Worm (Caenorhabditis elegans) whole organism, late embryonic: ENCODE data around the gene nep-5.

Experiments
- C08G9.2 ChIP-seq: sonication (generic microtip); optimal IDR thresholded peaks from 2 replicates; lab custom pipeline; 2016; ENCODE audit warnings: mild to moderate bottlenecking, missing genetic modification characterization, moderate library complexity, missing compliant biosample characterization
- F13H6.1 ChIP-seq: sonication (generic microtip); optimal IDR thresholded peaks from 2 replicates; lab custom pipeline; 2016; ENCODE audit warnings: missing genetic modification characterization, missing compliant biosample characterization
- K09A11.1 ChIP-seq: sonication (generic microtip); optimal IDR thresholded peaks from 2 replicates; lab custom pipeline; 2017; ENCODE audit warnings: antibody characterized with exemption, mild to moderate bottlenecking, missing genetic modification characterization, missing compliant biosample characterization; ENCODE audit not compliant: insufficient read depth
- T23F11.4 ChIP-seq: fragments of 200-800 bp; sonication (Bioruptor generic); optimal IDR thresholded peaks from 2 replicates; lab custom pipeline; 2018; ENCODE audit warnings: mild to moderate bottlenecking, missing genetic modification characterization, missing compliant biosample characterization
- Y22D7AL.16 ChIP-seq: sonication (generic microtip); optimal IDR thresholded peaks from 2 replicates; lab custom pipeline; 2016; ENCODE audit warnings: missing genetic modification characterization, missing compliant biosample characterization
- ama-1 ChIP-seq: fragments of 150-350 bp; optimal IDR thresholded peaks from 2 replicates; lab custom pipeline; 2014
- ceh-18 ChIP-seq: sonication (generic microtip); optimal IDR thresholded peaks from 2 replicates; lab custom pipeline; 2016; ENCODE audit warnings: missing genetic modification characterization, missing compliant biosample characterization
- ceh-19 ChIP-seq: fragments of 200-800 bp; sonication (Bioruptor generic); optimal IDR thresholded peaks from 2 replicates; lab custom pipeline; 2018; ENCODE audit warnings: mild to moderate bottlenecking, missing genetic modification characterization, missing compliant biosample characterization
- ceh-2 ChIP-seq: sonication (generic microtip); optimal IDR thresholded peaks from 2 replicates; lab custom pipeline; 2016; ENCODE audit warnings: missing genotype, missing genetic modification characterization, missing compliant biosample characterization
- ceh-22 ChIP-seq: sonication (generic microtip); optimal IDR thresholded peaks from 2 replicates; lab custom pipeline; 2017; ENCODE audit warnings: missing biosample characterization, missing genetic modification characterization
- ceh-30 ChIP-seq: fragments of 150-350 bp; optimal IDR thresholded peaks from 2 replicates; lab custom pipeline; 2014; ENCODE audit warnings: missing biosample characterization, missing genetic modification characterization
- ceh-9 ChIP-seq: sonication (generic microtip); optimal IDR thresholded peaks from 2 replicates; lab custom pipeline; 2016; ENCODE audit warnings: mild to moderate bottlenecking, missing genetic modification characterization, inconsistent platforms, missing compliant biosample characterization
- che-1 ChIP-seq: sonication (generic microtip); optimal IDR thresholded peaks from 2 replicates; lab custom pipeline; 2016; ENCODE audit warnings: mild to moderate bottlenecking, missing genetic modification characterization, missing compliant biosample characterization
- dmd-4 ChIP-seq: sonication (generic microtip); optimal IDR thresholded peaks from 2 replicates; lab custom pipeline; 2016; ENCODE audit warnings: borderline replicate concordance, missing genetic modification characterization, missing compliant biosample characterization
- dve-1 ChIP-seq: sonication (generic microtip); optimal IDR thresholded peaks from 2 replicates; lab custom pipeline; 2017; ENCODE audit warnings: antibody characterized with exemption, mild to moderate bottlenecking, missing genetic modification characterization, missing compliant biosample characterization
- elt-2 ChIP-seq: sonication (generic microtip); optimal IDR thresholded peaks from 2 replicates; lab custom pipeline; 2016; ENCODE audit warnings: missing genetic modification reagents, missing genetic modification characterization, missing compliant biosample characterization
- eyg-1 ChIP-seq: sonication (generic microtip); optimal IDR thresholded peaks from 2 replicates; lab custom pipeline; 2016; ENCODE audit warnings: missing genotype, missing genetic modification characterization, missing compliant biosample characterization
- fkh-6 ChIP-seq: sonication (generic microtip); optimal IDR thresholded peaks from 2 replicates; lab custom pipeline; 2016; ENCODE audit warnings: missing genetic modification characterization, missing compliant biosample characterization
- hlh-30 ChIP-seq: sonication (generic microtip); optimal IDR thresholded peaks from 2 replicates; lab custom pipeline; 2017; ENCODE audit warnings: antibody characterized with exemption, missing genetic modification characterization, missing compliant biosample characterization; ENCODE audit not compliant: insufficient read depth
- hlh-6 ChIP-seq: sonication (generic microtip); optimal IDR thresholded peaks from 2 replicates; lab custom pipeline; 2016; ENCODE audit warnings: missing genotype, missing genetic modification characterization, missing compliant biosample characterization
- hlh-8 ChIP-seq: sonication (generic microtip); optimal IDR thresholded peaks from 2 replicates; lab custom pipeline; 2016; ENCODE audit warnings: missing genotype, missing genetic modification characterization, missing compliant biosample characterization
- lin-11 ChIP-seq: fragments of 200-800 bp; sonication (Bioruptor generic); optimal IDR thresholded peaks from 2 replicates; lab custom pipeline; 2018; ENCODE audit warnings: mild to moderate bottlenecking, missing genetic modification characterization, missing compliant biosample characterization
- mec-3 ChIP-seq: sonication (generic microtip); optimal IDR thresholded peaks from 2 replicates; lab custom pipeline; 2016; ENCODE audit warnings: borderline replicate concordance, missing genetic modification characterization, missing compliant biosample characterization
- nhr-232 ChIP-seq: sonication (generic microtip); optimal IDR thresholded peaks from 2 replicates; lab custom pipeline; 2016; ENCODE audit warnings: missing genetic modification characterization, missing compliant biosample characterization
- pag-3 ChIP-seq: sonication (generic microtip); optimal IDR thresholded peaks from 2 replicates; lab custom pipeline; 2016; ENCODE audit warnings: missing compliant biosample characterization, missing genetic modification characterization, borderline replicate concordance
- pha-2 ChIP-seq: sonication (generic microtip); optimal IDR thresholded peaks from 2 replicates; lab custom pipeline; 2017; ENCODE audit warnings: mild to moderate bottlenecking, missing genetic modification characterization, missing compliant biosample characterization
- pqm-1 ChIP-seq: sonication (generic microtip); optimal IDR thresholded peaks from 2 replicates; lab custom pipeline; 2016; ENCODE audit warnings: missing genetic modification characterization, missing compliant biosample characterization
- pros-1 ChIP-seq: fragments of 150-350 bp; optimal IDR thresholded peaks from 2 replicates; lab custom pipeline; 2014; ENCODE audit warnings: missing biosample characterization, missing genetic modification reagents, missing genetic modification characterization
- ref-2 ChIP-seq: sonication (generic microtip); optimal IDR thresholded peaks from 2 replicates; lab custom pipeline; 2016; ENCODE audit warnings: missing genetic modification characterization, missing compliant biosample characterization
- sdc-2 ChIP-seq: sonication (generic microtip); optimal IDR thresholded peaks from 2 replicates; lab custom pipeline; 2016; ENCODE audit warnings: missing genotype, missing genetic modification characterization, missing compliant biosample characterization
- sox-2 ChIP-seq: fragments of 200-800 bp; sonication (Bioruptor generic); IDR thresholded peaks from 2 replicates; pipeline ENCODE4 v1.3.6; 2022; ENCODE audit warnings: missing genetic modification reagents, missing genetic modification characterization, missing compliant biosample characterization
- tbx-7 ChIP-seq: sonication (generic microtip); optimal IDR thresholded peaks from 2 replicates; lab custom pipeline; 2016; ENCODE audit warnings: missing genotype, missing genetic modification characterization, missing compliant biosample characterization
- unc-3 ChIP-seq, 2 experiments: fragments of 200-800 bp in 1 of 2; sonication (Bioruptor generic) in 1 of 2; sonication (generic microtip) in 1 of 2; conservative IDR thresholded peaks in 1 of 2; optimal IDR thresholded peaks in 1 of 2; 2 replicates each; pipeline versions ENCODE4 v1.3.6 to Lab custom; 2016 to 2022; ENCODE audit warnings: missing compliant biosample characterization in 2 of 2, missing genetic modification characterization in 2 of 2, missing genetic modification reagents in 1 of 2
- unc-55 ChIP-seq: sonication (generic microtip); optimal IDR thresholded peaks from 2 replicates; lab custom pipeline; 2017; ENCODE audit warnings: missing biosample characterization, missing genetic modification reagents, missing genetic modification characterization
- unc-86 ChIP-seq: sonication (generic microtip); optimal IDR thresholded peaks from 2 replicates; lab custom pipeline; 2016; ENCODE audit warnings: missing genetic modification characterization, missing compliant biosample characterization
- ztf-16 ChIP-seq: sonication (generic microtip); optimal IDR thresholded peaks from 2 replicates; lab custom pipeline; 2017; ENCODE audit warnings: missing genetic modification characterization, missing compliant biosample characterization

nep-5 gene

DNA sequence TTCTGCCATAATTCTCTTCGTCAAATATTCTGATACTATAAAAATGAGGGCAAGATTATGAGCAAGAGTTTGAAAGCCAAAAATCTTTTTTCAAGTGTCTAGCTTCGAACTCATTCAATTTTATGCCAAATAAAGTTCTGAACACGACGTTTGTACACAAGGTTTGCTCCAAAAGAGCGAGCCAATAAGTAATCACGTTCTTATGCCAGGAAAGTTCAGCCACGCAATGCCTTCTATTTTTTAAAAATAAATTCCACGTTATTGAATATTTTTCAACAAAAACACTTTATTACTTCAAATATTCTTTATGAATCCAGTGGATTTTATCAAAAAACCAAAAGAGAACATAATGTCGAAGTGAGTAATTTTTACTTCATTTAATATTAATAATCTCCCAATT lies at the start of gene nep-5:
Gene nep-5 (plus strand): TSS at position 301 of the 400 bp plus-strand sequence.
- no peak for TF ChIP-seq fkh-6
- TF ChIP-seq Y22D7AL.16 = no peak
- TF ChIP-seq che-1 (tag; lab: Kevin White, UChicago) = no peak
- no peak for TF ChIP-seq K09A11.1 (tag; lab: Kevin White, UChicago)
- TF ChIP-seq hlh-6 (tag; lab: Kevin White, UChicago) = no peak
- TF ChIP-seq dve-1 (tag; lab: Kevin White, UChicago) = no peak
- TF ChIP-seq mec-3 (tag; lab: Kevin White, UChicago) = no peak

- TF ChIP-seq elt-2 (tag; lab: Kevin White, UChicago) (no peak), ceh-22 (no peak), hlh-30 (tag; lab: Kevin White, UChicago) (no peak), ama-1 (lab: Kevin White, UChicago) (no peak), hlh-8 (tag; lab: Kevin White, UChicago) (no peak), lin-11 (tag; lab: Kevin White, UChicago) (no peak), ref-2 (no peak), ceh-18 (tag; lab: Kevin White, UChicago) (no peak), pros-1 (no peak), T23F11.4 (no peak), C08G9.2 (no peak), ceh-2 (no peak), pag-3 (tag; lab: Kevin White, UChicago) (no peak), ceh-30 (tag; lab: Kevin White, UChicago) (no peak), ceh-19 (GFP tag; lab: Kevin White, UChicago) (no peak)
Measured at ce11 chrII:5446506-5446905, 41.4 kb upstream of the nep-5 start, which contains the start of gene nmr-1. TSS of gene nmr-1 (minus strand) at chrII:5446606.

- TF ChIP-seq unc-3 (GFP tag; conservative IDR thresholded peaks at IDR 0.05; lab: Robert Waterston, UW) = no peak
- TF ChIP-seq unc-3 (tag; optimal IDR thresholded peaks at IDR 0.05; lab: Kevin White, UChicago) = no peak
- no peak for TF ChIP-seq elt-2 (tag; lab: Kevin White, UChicago)
- no peak for TF ChIP-seq pqm-1
- TF ChIP-seq ztf-16 (tag; lab: Kevin White, UChicago) = no peak
- TF ChIP-seq dmd-4 (tag; lab: Kevin White, UChicago) = no peak
- TF ChIP-seq ceh-9 (tag; lab: Kevin White, UChicago) = no peak
- no peak for TF ChIP-seq unc-86
- TF ChIP-seq unc-55 (GFP tag; lab: Kevin White, UChicago) = no peak
- TF ChIP-seq F13H6.1 (tag; lab: Kevin White, UChicago) = no peak
- no peak for TF ChIP-seq nhr-232 (tag; lab: Kevin White, UChicago)
- TF ChIP-seq ceh-30 (tag; lab: Kevin White, UChicago) = no peak
- no peak for TF ChIP-seq ceh-19 (GFP tag; lab: Kevin White, UChicago)
Measured at ce11 chrII:5447381-5447780, 40.6 kb upstream of the nep-5 start, which contains the start of gene cex-1. TSS of gene cex-1 (plus strand) at chrII:5447681.

- TF ChIP-seq ceh-18 (tag; lab: Kevin White, UChicago) (peak; percentile 23), unc-55 (GFP tag; lab: Kevin White, UChicago) (peak; percentile 77), tbx-7 (tag; lab: Kevin White, UChicago) (no peak)
Measured at ce11 chrII:5449219-5449618, 38.7 kb upstream of the nep-5 start.

DNA sequence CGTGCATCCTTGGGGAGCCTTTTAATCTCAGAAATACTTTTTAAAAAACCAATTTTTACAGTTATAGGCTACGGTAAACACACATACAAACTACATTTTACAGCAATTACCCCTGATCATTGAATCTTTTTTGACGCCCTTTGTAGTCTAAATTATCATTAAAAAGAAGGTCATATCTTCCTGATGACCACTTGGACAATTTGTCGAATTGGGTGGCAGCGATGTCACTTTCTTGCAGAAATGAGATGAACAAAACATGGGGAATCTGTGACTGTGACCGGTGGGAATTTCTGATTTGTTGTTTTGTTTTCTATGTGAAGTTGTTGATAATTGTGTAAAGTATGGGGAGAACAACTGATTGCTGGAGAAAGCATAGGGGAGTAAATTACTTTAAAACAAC lies 38.3 kb upstream of the nep-5 start:
- TF ChIP-seq nhr-232 (tag; lab: Kevin White, UChicago) = no peak
- TF ChIP-seq eyg-1 (tag; lab: Kevin White, UChicago) = no peak
- no peak for TF ChIP-seq sdc-2 (tag; lab: Kevin White, UChicago)
- TF ChIP-seq ceh-19 (GFP tag; lab: Kevin White, UChicago) = no peak
- TF ChIP-seq unc-86 = no peak
- TF ChIP-seq ceh-22 = no peak
- no peak for TF ChIP-seq pha-2 (tag; lab: Kevin White, UChicago)
- no peak for TF ChIP-seq sox-2
